Worm (Caenorhabditis elegans) whole organism, L4 larva: ENCODE measurements around the gene K07F5.6.

ENCODE experiments used
- ama-1 ChIP-seq: fragments of 150-350 bp; optimal IDR thresholded peaks from 2 replicates; lab custom pipeline; 2014; ENCODE audit warnings: inconsistent platforms, mixed read lengths
- ces-1 ChIP-seq: fragments of 150-350 bp; sonication (generic microtip); optimal IDR thresholded peaks from 4 replicates; lab custom pipeline; 2014; ENCODE audit warnings: missing biosample characterization, missing genetic modification reagents, missing genetic modification characterization
- lin-39 ChIP-seq: fragments of 150-350 bp; optimal IDR thresholded peaks from 2 replicates; lab custom pipeline; 2014; ENCODE audit warnings: missing biosample characterization, missing genetic modification reagents, missing genetic modification characterization
- nhr-25 ChIP-seq: sonication (generic microtip); optimal IDR thresholded peaks from 2 replicates; lab custom pipeline; 2017; ENCODE audit warnings: missing genetic modification characterization, mild to moderate bottlenecking, missing compliant biosample characterization, antibody characterized with exemption, moderate library complexity, borderline replicate concordance; ENCODE audit not compliant: insufficient read depth
- rbr-2 ChIP-seq: sonication (generic microtip); optimal IDR thresholded peaks from 2 replicates; lab custom pipeline; 2016; ENCODE audit warnings: missing genotype, missing genetic modification characterization, missing compliant biosample characterization

- TF ChIP-seq nhr-25 (tag; lab: Kevin White, UChicago) (no peak), ama-1 (lab: Kevin White, UChicago) (no peak), rbr-2 (tag; lab: Kevin White, UChicago) (no peak), lin-39 (tag; lab: Kevin White, UChicago) (no peak), ces-1 (no peak)
Measured at ce11 chrIV:9854952-9855351, 8.5 kb upstream of the K07F5.6 start.
